Worm (Caenorhabditis elegans) whole organism, L4 larva: ENCODE results near the gene acs-10.

Source experiments
- D1046.2 ChIP-seq: fragments of 200-800 bp; sonication (Bioruptor generic); IDR thresholded peaks from 2 replicates; pipeline ENCODE4 v1.3.6; 2022; ENCODE audit warnings: missing genetic modification characterization, missing compliant biosample characterization
- F10B5.3 ChIP-seq: sonication (generic microtip); optimal IDR thresholded peaks from 2 replicates; lab custom pipeline; 2016; ENCODE audit warnings: mild to moderate bottlenecking, missing genetic modification characterization, missing compliant biosample characterization
- F26F4.8 ChIP-seq: fragments of 200-800 bp; sonication (Bioruptor generic); conservative IDR thresholded peaks from 2 replicates; pipeline ENCODE4 v1.3.6; 2022; ENCODE audit warnings: missing genetic modification characterization, missing compliant biosample characterization
- R02D3.7 ChIP-seq: fragments of 150-350 bp; sonication (generic microtip); optimal IDR thresholded peaks from 3 replicates; lab custom pipeline; 2014; ENCODE audit warnings: missing biosample characterization, missing genetic modification characterization
- T20F7.1 ChIP-seq: fragments of 200-800 bp; sonication (Bioruptor generic); optimal IDR thresholded peaks from 2 replicates; lab custom pipeline; 2018; ENCODE audit warnings: mild to moderate bottlenecking, missing genetic modification characterization, missing compliant biosample characterization
- aha-1 ChIP-seq: fragments of 150-350 bp; peaks from one replicate; lab custom pipeline; 2014; ENCODE audit warnings: missing biosample characterization, missing genetic modification characterization
- ama-1 ChIP-seq: fragments of 150-350 bp; optimal IDR thresholded peaks from 2 replicates; lab custom pipeline; 2014; ENCODE audit warnings: inconsistent platforms, mixed read lengths
- arid-1 ChIP-seq: fragments of 200-800 bp; sonication (Bioruptor generic); conservative IDR thresholded peaks from 2 replicates; pipeline ENCODE4 v1.3.6; 2022; ENCODE audit warnings: missing genetic modification reagents, missing genetic modification characterization, missing compliant biosample characterization
- ceh-32 ChIP-seq: sonication (generic microtip); optimal IDR thresholded peaks from 2 replicates; lab custom pipeline; 2016; ENCODE audit warnings: mild to moderate bottlenecking, missing genetic modification characterization, missing compliant biosample characterization; ENCODE audit not compliant: poor library complexity
- ceh-82 ChIP-seq: sonication (generic microtip); optimal IDR thresholded peaks from 2 replicates; lab custom pipeline; 2017; ENCODE audit warnings: missing biosample characterization, missing genetic modification characterization
- daf-16 ChIP-seq, 3 experiments: sonication (generic microtip); optimal IDR thresholded peaks; 2 replicates each; lab custom pipeline; 2016 to 2017; ENCODE audit warnings: missing genetic modification characterization in 3 of 3, missing genetic modification reagents in 3 of 3, mild to moderate bottlenecking in 2 of 3, missing compliant biosample characterization in 2 of 3, missing biosample characterization in 1 of 3, moderate library complexity in 1 of 3
- daf-19 ChIP-seq: fragments of 200-800 bp; sonication (Bioruptor generic); conservative IDR thresholded peaks from 2 replicates; pipeline ENCODE4 v1.3.6; 2022; ENCODE audit warnings: missing genetic modification characterization, missing compliant biosample characterization
- dmd-6 ChIP-seq: fragments of 200-800 bp; sonication (Bioruptor generic); IDR thresholded peaks from 2 replicates; pipeline ENCODE4 v1.3.6; 2022; ENCODE audit warnings: missing genetic modification reagents, missing genetic modification characterization, missing compliant biosample characterization
- dmd-8 ChIP-seq: fragments of 200-800 bp; sonication (Bioruptor generic); IDR thresholded peaks from 2 replicates; pipeline ENCODE4 v1.3.6; 2022; ENCODE audit warnings: missing genetic modification characterization, missing compliant biosample characterization
- dpl-1 ChIP-seq: fragments of 150-350 bp; optimal IDR thresholded peaks from 2 replicates; lab custom pipeline; 2014; ENCODE audit warnings: missing biosample characterization, missing genetic modification reagents, missing genetic modification characterization
- dve-1 ChIP-seq: sonication (generic microtip); optimal IDR thresholded peaks from 2 replicates; lab custom pipeline; 2017; ENCODE audit warnings: antibody characterized with exemption, mild to moderate bottlenecking, missing genetic modification characterization, missing compliant biosample characterization; ENCODE audit not compliant: insufficient read depth
- hlh-11 ChIP-seq: fragments of 200-800 bp; sonication (Bioruptor generic); optimal IDR thresholded peaks from 2 replicates; lab custom pipeline; 2018; ENCODE audit warnings: mild to moderate bottlenecking, missing genetic modification characterization, missing compliant biosample characterization
- hmg-1.1 ChIP-seq: fragments of 200-800 bp; sonication (Bioruptor generic); IDR thresholded peaks from 2 replicates; pipeline ENCODE4 v1.3.6; 2022; ENCODE audit warnings: missing genetic modification reagents, missing genetic modification characterization, missing compliant biosample characterization
- jun-1 ChIP-seq: fragments of 150-350 bp; optimal IDR thresholded peaks from 2 replicates; lab custom pipeline; 2014; ENCODE audit warnings: missing biosample characterization, missing genetic modification reagents, missing genetic modification characterization
- lim-7 ChIP-seq: fragments of 200-800 bp; sonication (Bioruptor generic); IDR thresholded peaks from 2 replicates; pipeline ENCODE4 v1.3.6; 2022; ENCODE audit warnings: missing genetic modification characterization, missing compliant biosample characterization
- lin-13 ChIP-seq: fragments of 150-350 bp; optimal IDR thresholded peaks from 2 replicates; lab custom pipeline; 2014; ENCODE audit warnings: missing biosample characterization, missing genetic modification reagents, missing genetic modification characterization
- mdt-29 ChIP-seq: fragments of 200-800 bp; sonication (Bioruptor generic); IDR thresholded peaks from 2 replicates; pipeline ENCODE4 v1.3.6; 2022; ENCODE audit warnings: missing genetic modification reagents, missing genetic modification characterization, missing compliant biosample characterization
- mep-1 ChIP-seq: fragments of 150-350 bp; sonication (generic microtip); optimal IDR thresholded peaks from 3 replicates; lab custom pipeline; 2014; ENCODE audit warnings: missing biosample characterization, missing genetic modification characterization
- mes-2 ChIP-seq: sonication (generic microtip); optimal IDR thresholded peaks from 2 replicates; lab custom pipeline; 2016; ENCODE audit warnings: missing genotype, mild to moderate bottlenecking, missing genetic modification characterization, missing compliant biosample characterization; ENCODE audit not compliant: poor library complexity, severe bottlenecking
- mxl-3 ChIP-seq: fragments of 200-800 bp; sonication (Bioruptor generic); optimal IDR thresholded peaks from 2 replicates; lab custom pipeline; 2018; ENCODE audit warnings: mild to moderate bottlenecking, missing genetic modification characterization, missing compliant biosample characterization
- nhr-11 ChIP-seq: fragments of 150-350 bp; optimal IDR thresholded peaks from 2 replicates; lab custom pipeline; 2014; ENCODE audit warnings: missing biosample characterization, missing genetic modification characterization
- nhr-111 ChIP-seq: fragments of 200-800 bp; sonication (Bioruptor generic); optimal IDR thresholded peaks from 2 replicates; lab custom pipeline; 2018; ENCODE audit warnings: mild to moderate bottlenecking, missing genetic modification characterization, missing compliant biosample characterization
- nhr-28 ChIP-seq: fragments of 150-350 bp; optimal IDR thresholded peaks from 2 replicates; lab custom pipeline; 2014; ENCODE audit warnings: missing biosample characterization, missing genetic modification characterization
- nhr-41 ChIP-seq: fragments of 200-800 bp; sonication (Bioruptor generic); IDR thresholded peaks from 2 replicates; pipeline ENCODE4 v1.3.6; 2022; ENCODE audit warnings: missing genetic modification reagents, missing genetic modification characterization, missing compliant biosample characterization
- nhr-42 ChIP-seq: fragments of 200-800 bp; sonication (Bioruptor generic); IDR thresholded peaks from 2 replicates; pipeline ENCODE4 v1.3.6; 2022; ENCODE audit warnings: missing genetic modification characterization, missing compliant biosample characterization
- nhr-76 ChIP-seq: fragments of 150-350 bp; optimal IDR thresholded peaks from 2 replicates; lab custom pipeline; 2014; ENCODE audit warnings: missing biosample characterization, missing genetic modification characterization
- pqm-1 ChIP-seq: sonication (generic microtip); optimal IDR thresholded peaks from 2 replicates; lab custom pipeline; 2017; ENCODE audit warnings: missing biosample characterization, missing genetic modification characterization
- saeg-2 ChIP-seq: fragments of 200-800 bp; sonication (Bioruptor generic); IDR thresholded peaks from 2 replicates; pipeline ENCODE4 v1.3.6; 2022; ENCODE audit warnings: missing genetic modification reagents, missing genetic modification characterization, missing compliant biosample characterization
- set-16 ChIP-seq: fragments of 200-800 bp; sonication (Bioruptor generic); IDR thresholded peaks from 2 replicates; pipeline ENCODE4 v1.3.6; 2022; ENCODE audit warnings: missing genetic modification reagents, missing genetic modification characterization, missing compliant biosample characterization
- skn-1 ChIP-seq: fragments of 150-350 bp; optimal IDR thresholded peaks from 2 replicates; lab custom pipeline; 2014; ENCODE audit warnings: missing biosample characterization, missing genetic modification characterization
- tra-1 ChIP-seq: fragments of 200-800 bp; sonication (Bioruptor generic); IDR thresholded peaks from 2 replicates; pipeline ENCODE4 v1.3.6; 2022; ENCODE audit warnings: missing genetic modification reagents, missing genetic modification characterization, missing compliant biosample characterization
- unc-62 ChIP-seq, 3 experiments: fragments of 150-350 bp in 1 of 3; sonication (generic microtip); optimal IDR thresholded peaks in 2 of 3; peaks in 1 of 3; 1 replicate in 1 of 3; 2 replicates in 2 of 3; lab custom pipeline; 2014 to 2017; ENCODE audit warnings: missing biosample characterization in 3 of 3, missing genetic modification characterization in 3 of 3, missing genetic modification reagents in 3 of 3, missing genotype in 1 of 3
- zfp-2 ChIP-seq: sonication (generic microtip); optimal IDR thresholded peaks from 2 replicates; lab custom pipeline; 2016; ENCODE audit warnings: mild to moderate bottlenecking, missing genetic modification characterization, missing compliant biosample characterization
- zip-2 ChIP-seq: fragments of 150-350 bp; optimal IDR thresholded peaks from 2 replicates; lab custom pipeline; 2014; ENCODE audit warnings: missing biosample characterization, missing genetic modification characterization

acs-10 gene

DNA sequence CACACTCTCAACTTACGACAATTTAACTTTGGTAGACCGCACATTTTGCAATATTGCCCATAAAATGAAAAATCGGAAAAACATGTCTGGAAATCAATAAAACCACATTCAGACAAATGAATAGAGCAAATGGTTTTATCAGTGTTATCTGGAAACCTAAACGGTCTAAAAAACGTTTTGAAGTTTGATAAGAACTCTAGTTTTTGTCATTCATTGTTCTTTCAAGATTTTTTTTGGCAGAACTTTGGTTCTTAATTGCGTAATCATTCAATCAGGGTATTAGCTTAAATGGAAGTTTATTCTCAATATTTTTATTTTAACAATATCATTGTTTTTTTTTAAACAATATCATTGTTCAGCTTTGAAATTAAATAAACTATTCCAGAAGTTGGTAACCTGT, 28.9 kb downstream of the acs-10 start, which contains the start of gene cest-2.2:
Gene cest-2.2, minus strand, starts transcription at position 140 of the 400 bp plus-strand sequence.
- TF ChIP-seq tra-1 (no peak), lim-7 (GFP tag; lab: Robert Waterston, UW) (no peak), dmd-6 (GFP tag; lab: Robert Waterston, UW) (0 out of 2 replicates have a peak, but pooled peaks have one; percentile 14), hlh-11 (tag; lab: Kevin White, UChicago) (no peak), nhr-111 (GFP tag; lab: Kevin White, UChicago) (no peak), nhr-42 (no peak), ama-1 (lab: Kevin White, UChicago) (no peak), D1046.2 (GFP tag; lab: Robert Waterston, UW) (no peak), nhr-41 (GFP tag; lab: Robert Waterston, UW) (no peak), mes-2 (no peak), mdt-29 (GFP tag; lab: Robert Waterston, UW) (no peak), ceh-82 (tag; lab: Kevin White, UChicago) (no peak), mep-1 (tag; lab: Kevin White, UChicago) (no peak), F10B5.3 (no peak), pqm-1 (peak; percentile 27), lin-13 (GFP tag; lab: Kevin White, UChicago) (no peak), aha-1 (tag; lab: Kevin White, UChicago) (peak; percentile 55), dve-1 (peak; percentile 36), set-16 (GFP tag; lab: Robert Waterston, UW) (no peak), dmd-8 (GFP tag; lab: Robert Waterston, UW) (no peak), saeg-2 (GFP tag; lab: Robert Waterston, UW) (no peak), nhr-76 (tag; lab: Kevin White, UChicago) (no peak), daf-16 (GFP tag; optimal IDR thresholded peaks at IDR 0.05; lab: Kevin White, UChicago) (no peak), daf-16 (tag; optimal IDR thresholded peaks at IDR 0.05; lab: Kevin White, UChicago) (peak; percentile 62), nhr-28 (peak; percentile 51), F26F4.8 (GFP tag; lab: Robert Waterston, UW) (no peak)

DNA sequence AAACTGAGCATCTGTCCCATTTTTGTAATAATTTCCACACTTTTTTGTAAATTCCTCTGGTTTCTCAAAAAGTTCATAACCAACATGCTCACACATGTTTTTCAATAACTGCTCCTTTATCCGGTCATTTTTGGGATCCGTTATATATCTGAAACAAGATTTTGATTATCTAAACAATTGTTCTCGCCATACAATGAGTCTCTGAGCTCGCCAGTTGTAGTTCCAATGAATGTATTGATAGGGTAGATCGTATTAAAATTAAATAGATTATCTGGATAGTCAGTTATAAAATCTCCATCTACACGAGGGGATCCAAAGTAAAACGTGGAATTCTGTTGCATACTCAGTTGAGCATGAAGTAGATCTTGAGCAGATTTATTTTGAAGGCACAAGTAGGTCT, 30.3 kb downstream of the acs-10 start:
- TF ChIP-seq T20F7.1 (GFP tag; lab: Kevin White, UChicago): no peak
- TF ChIP-seq unc-62 (GFP tag; optimal IDR thresholded peaks at IDR 0.05 in 1 of 2; lab: Kevin White, UChicago): peak in 1 of 2 experiments; percentile 92
- no peak for TF ChIP-seq unc-62 (tag; optimal IDR thresholded peaks at IDR 0.05; lab: Kevin White, UChicago)
- TF ChIP-seq, all 104 proteins: peak for 1

DNA sequence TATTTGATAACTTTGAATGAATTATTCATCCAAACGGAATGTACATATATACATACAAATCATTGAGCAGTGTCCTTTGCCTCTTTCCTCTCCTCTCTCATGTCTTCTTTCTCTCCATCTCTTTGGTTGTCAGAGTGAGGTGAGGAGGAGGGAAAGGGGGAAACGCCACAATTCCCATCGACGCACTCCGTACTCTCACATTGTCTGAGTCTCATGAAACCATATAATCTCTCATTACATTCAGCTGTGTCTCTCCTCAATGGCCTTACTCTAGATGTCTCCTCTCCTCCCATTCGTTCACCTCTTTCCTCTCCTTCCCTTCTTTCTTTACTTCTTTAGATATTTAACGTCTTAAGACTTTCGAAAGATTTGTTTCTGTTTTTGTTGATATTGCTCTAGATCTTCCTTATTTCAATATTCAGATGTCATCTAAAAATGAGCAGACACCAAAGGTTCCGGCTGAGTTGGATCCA, 31.4 kb downstream of the acs-10 start, which contains the start of gene ceh-74:
Gene ceh-74, plus strand, starts transcription at position 423 of the 473 bp plus-strand sequence.
- TF ChIP-seq pqm-1 (no peak), ceh-32 (no peak), jun-1 (no peak), nhr-111 (GFP tag; lab: Kevin White, UChicago) (no peak), mxl-3 (no peak), skn-1 (no peak), zfp-2 (no peak), dpl-1 (GFP tag; lab: Kevin White, UChicago) (peak; percentile 10), aha-1 (tag; lab: Kevin White, UChicago) (peak; percentile 93), zip-2 (tag; lab: Kevin White, UChicago) (no peak), mep-1 (tag; lab: Kevin White, UChicago) (no peak), arid-1 (GFP tag; lab: Robert Waterston, UW) (no peak), R02D3.7 (tag; lab: Kevin White, UChicago) (no peak), hlh-11 (tag; lab: Kevin White, UChicago) (peak; percentile 9), daf-19 (no peak), dmd-6 (GFP tag; lab: Robert Waterston, UW) (no peak), nhr-11 (tag; lab: Kevin White, UChicago) (no peak), hmg-1.1 (GFP tag; lab: Robert Waterston, UW) (peak; percentile 57)
